Fruit fly (Drosophila melanogaster): ENCODE results near the gene CG13946.

dm6 chr2L:821242-821985 is 45.1 kb downstream of the CG13946 start, which contains the start of gene CG3662:
- no peak for TF ChIP-seq dl (GFP tag; optimal IDR thresholded peaks at IDR 0.05; ENCODE audit: insufficient read depth in 1 of 2, partially characterized antibody in 2 of 2)
- no peak for TF ChIP-seq usp (GFP tag; optimal IDR thresholded peaks at IDR 0.05)
- TF ChIP-seq Dfd (GFP tag; optimal IDR thresholded peaks at IDR 0.05): no peak
- TF ChIP-seq pan (optimal IDR thresholded peaks at IDR 0.05): no peak
- TF ChIP-seq rgr (GFP tag; optimal IDR thresholded peaks at IDR 0.05): peak; percentile 22
- no peak for TF ChIP-seq sv (GFP tag; optimal IDR thresholded peaks at IDR 0.05)

Data from whole organism, wandering third instar larva.